Worm (Caenorhabditis elegans) whole organism, midembryonic: ENCODE measurements around the gene ech-3.

Experiments
- T22C8.4 ChIP-seq: fragments of 200-800 bp; sonication (Bioruptor generic); IDR thresholded peaks from 2 replicates; pipeline ENCODE4 v1.3.6; 2022; ENCODE audit warnings: missing genetic modification characterization, missing compliant biosample characterization
- cog-1 ChIP-seq: sonication (generic microtip); optimal IDR thresholded peaks from 2 replicates; lab custom pipeline; 2016; ENCODE audit warnings: missing genetic modification characterization, missing compliant biosample characterization
- flt-1 ChIP-seq: fragments of 200-800 bp; sonication (Bioruptor generic); IDR thresholded peaks from 2 replicates; pipeline ENCODE4 v1.3.6; 2022; ENCODE audit warnings: missing genetic modification characterization, missing compliant biosample characterization
- klf-2 ChIP-seq: fragments of 200-800 bp; sonication (Bioruptor generic); conservative IDR thresholded peaks from 2 replicates; pipeline ENCODE4 v1.3.6; 2022; ENCODE audit warnings: missing genetic modification reagents, missing genetic modification characterization, missing compliant biosample characterization
- med-1 ChIP-seq: sonication (generic microtip); optimal IDR thresholded peaks from 2 replicates; lab custom pipeline; 2017; ENCODE audit warnings: missing genetic modification characterization, mild to moderate bottlenecking, missing compliant biosample characterization, antibody characterized with exemption, missing genetic modification reagents; ENCODE audit not compliant: insufficient read depth
- ref-1 ChIP-seq: fragments of 200-800 bp; sonication (Bioruptor generic); conservative IDR thresholded peaks from 2 replicates; pipeline ENCODE4 v1.3.6; 2022; ENCODE audit warnings: missing genetic modification reagents, missing genetic modification characterization, missing compliant biosample characterization
- tab-1 ChIP-seq: fragments of 200-800 bp; sonication (Bioruptor generic); IDR thresholded peaks from 2 replicates; pipeline ENCODE4 v1.3.6; 2022; ENCODE audit warnings: missing genetic modification characterization, missing compliant biosample characterization
- ztf-23 ChIP-seq: fragments of 200-800 bp; sonication (Bioruptor generic); IDR thresholded peaks from 2 replicates; pipeline ENCODE4 v1.3.6; 2022; ENCODE audit warnings: missing genetic modification reagents, missing genetic modification characterization, missing compliant biosample characterization
- ztf-29 ChIP-seq: fragments of 200-800 bp; sonication (Bioruptor generic); IDR thresholded peaks from 2 replicates; pipeline ENCODE4 v1.3.6; 2022; ENCODE audit warnings: missing genetic modification reagents, missing genetic modification characterization, missing compliant biosample characterization

The ech-3 gene

DNA sequence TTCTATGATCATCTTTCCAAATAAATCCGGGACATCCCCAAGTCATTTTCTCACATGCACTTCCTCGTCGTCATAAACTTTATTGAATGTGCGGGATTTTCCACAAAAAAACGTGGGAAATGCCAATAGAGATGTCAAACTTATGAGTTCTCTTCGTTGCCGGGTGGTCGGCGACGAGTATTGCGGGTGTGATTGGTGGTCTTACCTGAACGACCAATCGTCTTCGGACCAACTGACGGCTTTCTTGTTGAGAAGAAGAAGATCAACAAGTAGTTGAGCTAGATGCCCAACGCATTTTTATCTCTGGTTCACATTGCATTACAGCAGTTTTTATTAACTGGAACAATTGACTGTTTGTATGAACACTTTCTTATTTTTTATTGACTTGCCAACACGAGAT is 26.9 kb upstream of the ech-3 start:
- TF ChIP-seq tab-1: no peak
- TF ChIP-seq cog-1 (tag; lab: Kevin White, UChicago): no peak
- TF ChIP-seq ztf-23: no peak
- no peak for TF ChIP-seq flt-1 (GFP tag; lab: Robert Waterston, UW)
- TF ChIP-seq klf-2 (GFP tag; lab: Robert Waterston, UW): no peak
- no peak for TF ChIP-seq ref-1
- TF ChIP-seq med-1 (GFP tag; lab: Kevin White, UChicago): no peak
- no peak for TF ChIP-seq ztf-29 (GFP tag; lab: Robert Waterston, UW)

DNA sequence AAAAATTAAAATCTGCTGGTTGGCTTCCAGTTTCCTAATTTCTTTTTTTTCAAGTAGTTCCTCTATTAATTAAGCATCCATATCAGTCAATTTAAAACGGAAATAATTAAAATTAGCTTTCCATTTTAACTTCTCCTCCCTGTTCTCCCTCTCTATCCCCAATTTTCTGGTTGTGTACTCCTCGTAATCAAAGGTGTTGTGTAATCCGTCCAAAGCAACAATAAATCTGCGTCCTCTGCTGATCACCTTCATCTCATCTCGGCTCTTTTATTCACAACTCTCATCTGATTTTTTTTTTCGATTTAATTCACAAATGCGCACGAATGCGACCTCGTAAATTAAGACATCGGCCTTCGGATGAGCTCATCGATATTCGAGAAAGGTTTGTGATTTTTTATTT is 26.1 kb upstream of the ech-3 start, which contains the start of gene Y97E10AR.2:
TSS of gene Y97E10AR.2 (plus strand) at position 301 of the 400 bp plus-strand sequence.
- TF ChIP-seq flt-1 (GFP tag; lab: Robert Waterston, UW) (no peak), ztf-29 (GFP tag; lab: Robert Waterston, UW) (no peak), ref-1 (no peak), ztf-23 (no peak), klf-2 (GFP tag; lab: Robert Waterston, UW) (no peak), T22C8.4 (GFP tag; lab: Robert Waterston, UW) (no peak), med-1 (GFP tag; lab: Kevin White, UChicago) (no peak), cog-1 (tag; lab: Kevin White, UChicago) (no peak), tab-1 (no peak)

DNA sequence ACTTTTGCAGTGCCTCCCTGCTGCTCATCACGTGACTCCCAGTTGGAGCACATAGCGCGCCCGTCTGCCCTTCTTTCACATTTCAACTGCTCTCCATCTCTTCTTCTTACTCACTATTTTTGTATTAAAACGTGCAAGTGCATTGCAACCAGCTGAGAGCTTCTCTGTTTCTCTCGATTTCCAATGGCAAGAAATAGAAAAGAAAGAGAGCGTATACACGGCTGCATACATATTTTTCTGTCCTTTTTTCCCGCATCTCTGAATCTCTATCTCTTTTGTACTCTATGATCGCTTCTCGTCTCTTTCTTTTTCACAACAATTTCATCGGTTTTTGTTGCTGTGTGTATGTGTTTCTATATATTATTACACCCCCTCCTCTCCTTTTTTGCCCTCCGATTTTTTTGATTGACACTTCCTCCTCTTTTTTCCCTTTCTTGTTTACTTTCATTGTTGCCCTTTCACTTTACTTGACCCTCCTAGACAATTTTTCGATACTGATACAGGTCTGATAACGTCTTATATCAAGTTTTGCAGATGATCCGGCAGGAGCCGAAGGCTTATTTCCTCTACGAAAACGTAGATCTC is 21.0 kb upstream of the ech-3 start, which contains the start of gene Y97E10AR.1:
TSS of gene Y97E10AR.1 (plus strand) at position 535 of the 585 bp plus-strand sequence.
- no peak for TF ChIP-seq tab-1
- TF ChIP-seq ref-1: no peak
- no peak for TF ChIP-seq flt-1 (GFP tag; lab: Robert Waterston, UW)
- TF ChIP-seq ztf-29 (GFP tag; lab: Robert Waterston, UW): no peak
- peak; percentile 72 for TF ChIP-seq cog-1 (tag; lab: Kevin White, UChicago)
- TF ChIP-seq ztf-23: peak; percentile 5; the same call in 1 of the 2 replicates

DNA sequence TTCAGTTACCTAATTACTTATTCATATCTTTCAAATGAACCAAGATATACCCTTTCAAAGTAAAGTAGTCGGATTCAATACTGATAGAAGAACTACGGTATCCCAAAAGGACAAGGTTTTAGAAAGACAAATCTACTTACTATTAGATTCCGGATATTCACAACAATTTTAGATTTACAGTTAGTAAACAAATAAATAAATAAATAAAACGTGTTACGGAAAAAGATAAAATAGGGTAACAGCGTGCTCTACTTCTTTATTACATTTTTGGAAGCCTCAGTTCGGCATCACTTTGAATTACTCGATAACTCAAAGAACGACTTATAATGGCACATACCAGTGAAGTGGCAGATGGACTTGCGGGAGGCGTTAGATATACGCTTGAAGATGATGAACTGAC is 17.0 kb upstream of the ech-3 start, which contains the start of gene Y97E10AR.8:
TSS of gene Y97E10AR.8 (plus strand) at position 301 of the 400 bp plus-strand sequence.
- TF ChIP-seq med-1 (GFP tag; lab: Kevin White, UChicago) (no peak), ztf-29 (GFP tag; lab: Robert Waterston, UW) (no peak), flt-1 (GFP tag; lab: Robert Waterston, UW) (no peak), klf-2 (GFP tag; lab: Robert Waterston, UW) (no peak), tab-1 (no peak), ztf-23 (no peak), cog-1 (tag; lab: Kevin White, UChicago) (no peak), T22C8.4 (GFP tag; lab: Robert Waterston, UW) (no peak), ref-1 (no peak)

DNA sequence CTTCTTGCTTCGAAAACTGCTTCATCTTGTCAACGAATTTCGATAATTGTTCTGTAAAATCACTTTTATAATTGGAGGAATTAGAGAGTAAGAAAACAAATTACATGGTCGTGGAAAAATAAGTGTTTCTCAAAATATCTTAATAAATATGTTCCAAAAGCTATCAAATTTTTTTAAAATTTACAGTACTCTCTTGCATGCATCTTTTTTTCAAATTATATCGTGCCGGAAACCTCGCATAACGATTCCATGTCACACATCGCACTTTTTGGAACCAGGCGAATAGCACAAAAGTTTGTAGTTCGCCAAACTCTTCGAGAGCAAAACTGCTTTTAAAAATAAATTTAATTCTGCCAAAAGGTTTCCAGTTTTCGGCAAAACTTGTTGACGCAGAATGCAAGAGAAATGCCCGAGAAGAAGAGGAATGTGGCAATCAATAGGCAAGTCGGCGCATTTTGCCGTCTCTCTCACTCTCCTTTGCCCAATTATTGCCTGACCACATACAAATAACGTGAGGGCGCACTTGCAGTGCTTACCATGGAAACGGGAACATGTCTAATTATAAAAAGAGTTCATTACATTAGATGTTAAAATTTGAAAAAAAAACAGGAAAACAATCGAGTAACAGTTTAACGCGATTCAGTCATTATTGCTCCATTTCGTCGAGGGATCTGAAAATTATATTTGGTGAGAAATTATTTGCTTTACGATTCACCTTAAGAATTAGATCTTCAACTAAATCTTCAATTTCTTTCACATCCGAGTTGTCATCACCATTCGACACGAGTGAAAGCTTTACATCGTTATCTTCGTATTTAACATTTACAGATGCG is 14.3 kb upstream of the ech-3 start, which contains the start of gene Y97E10AR.3:
TSS of gene Y97E10AR.3 (minus strand) at position 51 of the 833 bp plus-strand sequence.
- TF ChIP-seq T22C8.4 (GFP tag; lab: Robert Waterston, UW) (no peak), klf-2 (GFP tag; lab: Robert Waterston, UW) (no peak), cog-1 (tag; lab: Kevin White, UChicago) (no peak), flt-1 (GFP tag; lab: Robert Waterston, UW) (no peak), ztf-23 (no peak), ztf-29 (GFP tag; lab: Robert Waterston, UW) (no peak), tab-1 (no peak), med-1 (GFP tag; lab: Kevin White, UChicago) (no peak), ref-1 (no peak)

DNA sequence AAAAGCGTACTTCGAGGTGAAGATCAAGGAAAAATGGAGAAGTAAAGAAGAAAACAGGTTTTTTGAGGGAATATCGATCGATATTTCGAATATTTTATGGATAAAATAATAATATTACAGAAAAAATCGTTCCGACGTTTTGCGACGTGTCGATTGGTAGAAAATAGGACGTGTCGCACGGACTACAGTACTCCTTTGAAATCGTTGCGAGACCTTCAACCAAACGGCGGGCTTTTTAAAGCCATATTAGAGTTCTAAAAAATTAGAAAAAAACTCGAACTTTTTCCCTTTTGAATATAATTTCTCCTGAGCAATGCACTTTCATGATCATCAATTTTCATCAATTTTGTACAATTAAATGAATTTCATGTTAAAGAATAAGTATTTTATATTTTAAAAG is 11.9 kb upstream of the ech-3 start, which contains the start of gene Y97E10AR.4:
TSS of gene Y97E10AR.4 (minus strand) at position 131 of the 400 bp plus-strand sequence.
- TF ChIP-seq cog-1 (tag; lab: Kevin White, UChicago): no peak
- no peak for TF ChIP-seq klf-2 (GFP tag; lab: Robert Waterston, UW)
- TF ChIP-seq flt-1 (GFP tag; lab: Robert Waterston, UW): no peak
- TF ChIP-seq tab-1: no peak
- TF ChIP-seq med-1 (GFP tag; lab: Kevin White, UChicago): no peak
- TF ChIP-seq ztf-29 (GFP tag; lab: Robert Waterston, UW): no peak
- no peak for TF ChIP-seq ref-1
- no peak for TF ChIP-seq T22C8.4 (GFP tag; lab: Robert Waterston, UW)
- no peak for TF ChIP-seq ztf-23

DNA sequence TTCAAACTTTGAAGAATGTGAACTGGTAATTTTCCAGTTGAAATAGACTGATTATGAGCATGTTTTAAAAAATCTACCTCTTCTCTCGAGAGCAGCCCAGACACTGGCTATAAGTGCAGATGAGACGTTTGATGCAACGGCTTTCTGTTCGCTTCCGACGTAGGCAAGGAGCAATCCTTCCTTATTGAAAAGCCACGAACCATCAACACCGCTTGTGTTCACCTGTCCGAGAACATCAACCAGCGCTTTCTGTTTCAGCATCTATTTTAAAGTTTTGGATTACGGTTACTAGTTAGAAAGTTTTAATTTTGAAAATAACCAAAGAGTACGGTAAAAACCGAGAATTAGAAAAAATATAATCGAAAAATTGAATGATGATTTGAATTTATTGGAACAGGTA is 11.2 kb upstream of the ech-3 start, which contains the start of gene lmtr-2:
TSS of gene lmtr-2 (minus strand) at position 261 of the 400 bp plus-strand sequence.
- TF ChIP-seq ztf-29 (GFP tag; lab: Robert Waterston, UW): no peak
- no peak for TF ChIP-seq ref-1
- no peak for TF ChIP-seq ztf-23
- no peak for TF ChIP-seq med-1 (GFP tag; lab: Kevin White, UChicago)
- no peak for TF ChIP-seq T22C8.4 (GFP tag; lab: Robert Waterston, UW)
- TF ChIP-seq tab-1: no peak
- no peak for TF ChIP-seq klf-2 (GFP tag; lab: Robert Waterston, UW)
- no peak for TF ChIP-seq flt-1 (GFP tag; lab: Robert Waterston, UW)
- no peak for TF ChIP-seq cog-1 (tag; lab: Kevin White, UChicago)

DNA sequence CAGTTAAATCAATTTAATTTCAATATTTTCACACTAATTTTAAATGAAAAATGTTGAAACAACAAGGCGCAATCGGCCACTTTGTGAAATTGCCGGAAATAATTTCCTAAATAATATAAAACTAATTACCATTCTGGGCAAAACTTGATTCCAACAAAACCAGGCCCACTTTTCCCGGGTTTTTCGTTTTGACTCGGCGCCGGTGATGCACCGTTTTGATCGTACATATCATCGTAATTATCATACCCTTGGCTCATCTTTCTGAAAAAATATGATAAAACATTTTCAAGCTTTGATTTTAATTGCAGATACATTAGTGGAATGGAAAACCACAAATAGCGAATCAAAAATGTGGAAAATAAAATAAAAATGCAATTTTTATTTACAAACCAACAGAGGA is 10.0 kb upstream of the ech-3 start, which contains the start of gene rpb-9:
TSS of gene rpb-9 (minus strand) at position 314 of the 400 bp plus-strand sequence.
- TF ChIP-seq cog-1 (tag; lab: Kevin White, UChicago) (no peak), ztf-23 (no peak), ztf-29 (GFP tag; lab: Robert Waterston, UW) (no peak), flt-1 (GFP tag; lab: Robert Waterston, UW) (no peak), T22C8.4 (GFP tag; lab: Robert Waterston, UW) (no peak), ref-1 (no peak), tab-1 (no peak), klf-2 (GFP tag; lab: Robert Waterston, UW) (no peak), med-1 (GFP tag; lab: Kevin White, UChicago) (no peak)
